Worm (Caenorhabditis elegans) whole organism, L4 larva: Measurements from ENCODE around the gene ZK84.1.

ENCODE experiments used
- F10B5.3 ChIP-seq: sonication (generic microtip); optimal IDR thresholded peaks from 2 replicates; lab custom pipeline; 2016; ENCODE audit warnings: mild to moderate bottlenecking, missing genetic modification characterization, missing compliant biosample characterization
- F37D6.2 ChIP-seq: sonication (generic microtip); optimal IDR thresholded peaks from 2 replicates; lab custom pipeline; 2016; ENCODE audit warnings: mild to moderate bottlenecking, missing genetic modification characterization, missing compliant biosample characterization
- T20F7.1 ChIP-seq: fragments of 200-800 bp; sonication (Bioruptor generic); optimal IDR thresholded peaks from 2 replicates; lab custom pipeline; 2018; ENCODE audit warnings: mild to moderate bottlenecking, missing genetic modification characterization, missing compliant biosample characterization
- T26A8.4 ChIP-seq: fragments of 200-800 bp; sonication (Bioruptor generic); IDR thresholded peaks from 2 replicates; pipeline ENCODE4 v1.3.6; 2022; ENCODE audit warnings: missing genetic modification characterization, missing compliant biosample characterization
- Y105C5A.15 ChIP-seq: fragments of 200-800 bp; sonication (Bioruptor generic); IDR thresholded peaks from 2 replicates; pipeline ENCODE4 v1.3.6; 2022; ENCODE audit warnings: missing genetic modification characterization, missing compliant biosample characterization
- Y48G9A.11 ChIP-seq: fragments of 200-800 bp; sonication (Bioruptor generic); IDR thresholded peaks from 2 replicates; pipeline ENCODE4 v1.3.6; 2022; ENCODE audit warnings: missing genetic modification reagents, missing genetic modification characterization, missing compliant biosample characterization
- ZK337.2 ChIP-seq: fragments of 200-800 bp; sonication (Bioruptor generic); IDR thresholded peaks from 2 replicates; pipeline ENCODE4 v1.3.6; 2022; ENCODE audit warnings: missing genetic modification reagents, missing genetic modification characterization, missing compliant biosample characterization
- ZK546.5 ChIP-seq, 2 experiments: sonication (generic microtip); optimal IDR thresholded peaks; 2 replicates each; lab custom pipeline; 2017; ENCODE audit warnings: missing biosample characterization in 2 of 2, missing genetic modification characterization in 2 of 2
- aha-1 ChIP-seq: fragments of 150-350 bp; peaks from one replicate; lab custom pipeline; 2014; ENCODE audit warnings: missing biosample characterization, missing genetic modification characterization
- ama-1 ChIP-seq: fragments of 150-350 bp; optimal IDR thresholded peaks from 2 replicates; lab custom pipeline; 2014; ENCODE audit warnings: inconsistent platforms, mixed read lengths
- arid-1 ChIP-seq: fragments of 200-800 bp; sonication (Bioruptor generic); conservative IDR thresholded peaks from 2 replicates; pipeline ENCODE4 v1.3.6; 2022; ENCODE audit warnings: missing genetic modification reagents, missing genetic modification characterization, missing compliant biosample characterization
- attf-4 ChIP-seq: sonication (generic microtip); optimal IDR thresholded peaks from 3 replicates; lab custom pipeline; 2017; ENCODE audit warnings: missing biosample characterization, missing genetic modification characterization
- ceh-62 ChIP-seq: sonication (generic microtip); optimal IDR thresholded peaks from 2 replicates; lab custom pipeline; 2017; ENCODE audit warnings: missing biosample characterization, missing genetic modification characterization
- ctbp-1 ChIP-seq: fragments of 200-800 bp; sonication (Bioruptor generic); IDR thresholded peaks from 2 replicates; pipeline ENCODE4 v1.3.6; 2022; ENCODE audit warnings: missing genetic modification reagents, missing genetic modification characterization, missing compliant biosample characterization
- daf-12 ChIP-seq: fragments of 150-350 bp; optimal IDR thresholded peaks from 2 replicates; lab custom pipeline; 2014; ENCODE audit warnings: missing biosample characterization, missing genetic modification reagents, missing genetic modification characterization
- dmd-6 ChIP-seq: fragments of 200-800 bp; sonication (Bioruptor generic); IDR thresholded peaks from 2 replicates; pipeline ENCODE4 v1.3.6; 2022; ENCODE audit warnings: missing genetic modification reagents, missing genetic modification characterization, missing compliant biosample characterization
- dmd-8 ChIP-seq: fragments of 200-800 bp; sonication (Bioruptor generic); IDR thresholded peaks from 2 replicates; pipeline ENCODE4 v1.3.6; 2022; ENCODE audit warnings: missing genetic modification characterization, missing compliant biosample characterization
- dmd-9 ChIP-seq: fragments of 200-800 bp; sonication (Bioruptor generic); IDR thresholded peaks from 2 replicates; pipeline ENCODE4 v1.3.6; 2022; ENCODE audit warnings: missing genetic modification reagents, missing genetic modification characterization, missing compliant biosample characterization
- dpl-1 ChIP-seq: fragments of 150-350 bp; optimal IDR thresholded peaks from 2 replicates; lab custom pipeline; 2014; ENCODE audit warnings: missing biosample characterization, missing genetic modification reagents, missing genetic modification characterization
- duxl-1 ChIP-seq: sonication (generic microtip); optimal IDR thresholded peaks from 2 replicates; lab custom pipeline; 2016; ENCODE audit warnings: mild to moderate bottlenecking, missing genetic modification characterization, moderate library complexity, missing compliant biosample characterization; ENCODE audit not compliant: poor library complexity
- hif-1 ChIP-seq, 2 experiments: sonication (generic microtip); optimal IDR thresholded peaks; 2 replicates each; lab custom pipeline; 2016 to 2017; ENCODE audit warnings: missing compliant biosample characterization in 2 of 2, missing genetic modification characterization in 2 of 2, missing genetic modification reagents in 2 of 2, missing genotype in 2 of 2, mild to moderate bottlenecking in 1 of 2
- hlh-30 ChIP-seq: sonication (generic microtip); optimal IDR thresholded peaks from 2 replicates; lab custom pipeline; 2017; ENCODE audit warnings: antibody characterized with exemption, mild to moderate bottlenecking, missing genetic modification characterization, missing compliant biosample characterization; ENCODE audit not compliant: insufficient read depth
- hmg-1.1 ChIP-seq: fragments of 200-800 bp; sonication (Bioruptor generic); IDR thresholded peaks from 2 replicates; pipeline ENCODE4 v1.3.6; 2022; ENCODE audit warnings: missing genetic modification reagents, missing genetic modification characterization, missing compliant biosample characterization
- lin-39 ChIP-seq: fragments of 150-350 bp; optimal IDR thresholded peaks from 2 replicates; lab custom pipeline; 2014; ENCODE audit warnings: missing biosample characterization, missing genetic modification reagents, missing genetic modification characterization
- lir-3 ChIP-seq: sonication (generic microtip); optimal IDR thresholded peaks from 2 replicates; lab custom pipeline; 2016; ENCODE audit warnings: mild to moderate bottlenecking, missing genetic modification characterization, missing compliant biosample characterization
- lsy-2 ChIP-seq, 2 experiments: fragments of 150-350 bp in 1 of 2; sonication (generic microtip) in 1 of 2; optimal IDR thresholded peaks; 2 replicates each; lab custom pipeline; 2014 to 2017; ENCODE audit warnings: missing biosample characterization in 2 of 2, missing genetic modification characterization in 2 of 2
- madf-9 ChIP-seq: fragments of 200-800 bp; sonication (Bioruptor generic); conservative IDR thresholded peaks from 2 replicates; pipeline ENCODE4 v1.3.6; 2022; ENCODE audit warnings: missing genetic modification reagents, missing genetic modification characterization, missing compliant biosample characterization
- mep-1 ChIP-seq: fragments of 150-350 bp; sonication (generic microtip); optimal IDR thresholded peaks from 3 replicates; lab custom pipeline; 2014; ENCODE audit warnings: missing biosample characterization, missing genetic modification characterization
- mes-2 ChIP-seq: sonication (generic microtip); optimal IDR thresholded peaks from 2 replicates; lab custom pipeline; 2016; ENCODE audit warnings: missing genotype, mild to moderate bottlenecking, missing genetic modification characterization, missing compliant biosample characterization; ENCODE audit not compliant: poor library complexity, severe bottlenecking
- mxl-2 ChIP-seq: fragments of 200-800 bp; sonication (Bioruptor generic); conservative IDR thresholded peaks from 2 replicates; pipeline ENCODE4 v1.3.6; 2022; ENCODE audit warnings: missing genetic modification reagents, missing genetic modification characterization, missing compliant biosample characterization
- mxl-3 ChIP-seq: fragments of 200-800 bp; sonication (Bioruptor generic); optimal IDR thresholded peaks from 2 replicates; lab custom pipeline; 2018; ENCODE audit warnings: mild to moderate bottlenecking, missing genetic modification characterization, missing compliant biosample characterization
- nhr-102 ChIP-seq: sonication (generic microtip); optimal IDR thresholded peaks from 2 replicates; lab custom pipeline; 2016; ENCODE audit warnings: mild to moderate bottlenecking, missing genetic modification characterization, moderate library complexity, missing compliant biosample characterization
- nhr-237 ChIP-seq: sonication (generic microtip); optimal IDR thresholded peaks from 2 replicates; lab custom pipeline; 2017; ENCODE audit warnings: missing biosample characterization, missing genetic modification characterization
- nhr-25 ChIP-seq: sonication (generic microtip); optimal IDR thresholded peaks from 2 replicates; lab custom pipeline; 2017; ENCODE audit warnings: missing genetic modification characterization, mild to moderate bottlenecking, missing compliant biosample characterization, antibody characterized with exemption, moderate library complexity, borderline replicate concordance; ENCODE audit not compliant: insufficient read depth
- nhr-28 ChIP-seq: fragments of 150-350 bp; optimal IDR thresholded peaks from 2 replicates; lab custom pipeline; 2014; ENCODE audit warnings: missing biosample characterization, missing genetic modification characterization
- nhr-41 ChIP-seq: fragments of 200-800 bp; sonication (Bioruptor generic); IDR thresholded peaks from 2 replicates; pipeline ENCODE4 v1.3.6; 2022; ENCODE audit warnings: missing genetic modification reagents, missing genetic modification characterization, missing compliant biosample characterization
- nhr-48 ChIP-seq: sonication (generic microtip); optimal IDR thresholded peaks from 2 replicates; lab custom pipeline; 2016; ENCODE audit warnings: mild to moderate bottlenecking, missing genetic modification characterization, missing compliant biosample characterization
- nhr-77 ChIP-seq: fragments of 150-350 bp; optimal IDR thresholded peaks from 2 replicates; lab custom pipeline; 2014; ENCODE audit warnings: missing biosample characterization, missing genetic modification characterization
- pha-4 ChIP-seq, 2 experiments: fragments of 150-350 bp in 1 of 2; fragments of 200-800 bp in 1 of 2; sonication (Bioruptor generic) in 1 of 2; IDR thresholded peaks in 1 of 2; optimal IDR thresholded peaks in 1 of 2; 2 replicates each; pipeline versions ENCODE4 v1.3.6 to Lab custom; 2014 to 2022; ENCODE audit warnings: missing genetic modification characterization in 2 of 2, missing genetic modification reagents in 2 of 2, missing biosample characterization in 1 of 2, missing compliant biosample characterization in 1 of 2
- php-3 ChIP-seq: fragments of 200-800 bp; sonication (Bioruptor generic); IDR thresholded peaks from 2 replicates; pipeline ENCODE4 v1.3.6; 2022; ENCODE audit warnings: missing genetic modification reagents, missing genetic modification characterization, missing compliant biosample characterization
- rbr-2 ChIP-seq: sonication (generic microtip); optimal IDR thresholded peaks from 2 replicates; lab custom pipeline; 2016; ENCODE audit warnings: missing genotype, missing genetic modification characterization, missing compliant biosample characterization
- saeg-2 ChIP-seq: fragments of 200-800 bp; sonication (Bioruptor generic); IDR thresholded peaks from 2 replicates; pipeline ENCODE4 v1.3.6; 2022; ENCODE audit warnings: missing genetic modification reagents, missing genetic modification characterization, missing compliant biosample characterization
- skn-1 ChIP-seq: fragments of 150-350 bp; optimal IDR thresholded peaks from 2 replicates; lab custom pipeline; 2014; ENCODE audit warnings: missing biosample characterization, missing genetic modification characterization
- spr-1 ChIP-seq: sonication (generic microtip); optimal IDR thresholded peaks from 2 replicates; lab custom pipeline; 2016; ENCODE audit warnings: mild to moderate bottlenecking, missing genetic modification characterization, missing compliant biosample characterization
- tag-97 ChIP-seq: fragments of 200-800 bp; sonication (Bioruptor generic); IDR thresholded peaks from 2 replicates; pipeline ENCODE4 v1.3.6; 2022; ENCODE audit warnings: missing genetic modification characterization, missing compliant biosample characterization
- tra-1 ChIP-seq: fragments of 200-800 bp; sonication (Bioruptor generic); IDR thresholded peaks from 2 replicates; pipeline ENCODE4 v1.3.6; 2022; ENCODE audit warnings: missing genetic modification reagents, missing genetic modification characterization, missing compliant biosample characterization
- unc-130 ChIP-seq: sonication (generic microtip); optimal IDR thresholded peaks from 2 replicates; lab custom pipeline; 2016; ENCODE audit warnings: missing genetic modification reagents, missing genetic modification characterization, missing compliant biosample characterization
- unc-39 ChIP-seq: sonication (generic microtip); optimal IDR thresholded peaks from 2 replicates; lab custom pipeline; 2017; ENCODE audit warnings: missing biosample characterization, missing genetic modification characterization
- unc-62 ChIP-seq, 3 experiments: fragments of 150-350 bp in 1 of 3; sonication (generic microtip); optimal IDR thresholded peaks in 2 of 3; peaks in 1 of 3; 1 replicate in 1 of 3; 2 replicates in 2 of 3; lab custom pipeline; 2014 to 2017; ENCODE audit warnings: missing biosample characterization in 3 of 3, missing genetic modification characterization in 3 of 3, missing genetic modification reagents in 3 of 3, missing genotype in 1 of 3
- zag-1 ChIP-seq: fragments of 150-350 bp; optimal IDR thresholded peaks from 2 replicates; lab custom pipeline; 2014; ENCODE audit warnings: missing biosample characterization, missing genetic modification characterization

Gene ZK84.1

ce11 chrII:6061495-6061894, 41.0 kb downstream of the ZK84.1 start:
- TF ChIP-seq nhr-28 (tag; lab: Kevin White, UChicago), result peak; percentile 28
- TF ChIP-seq tra-1, result peak; percentile 66; the same call in 1 of the 2 replicates
- TF ChIP-seq php-3 (GFP tag; lab: Robert Waterston, UW), result no peak
- TF ChIP-seq saeg-2 (GFP tag; lab: Robert Waterston, UW), result no peak
- TF ChIP-seq Y105C5A.15, result no peak
- TF ChIP-seq zag-1 (tag; lab: Kevin White, UChicago), result no peak
- TF ChIP-seq nhr-41 (GFP tag; lab: Robert Waterston, UW), result no peak
- no peak for TF ChIP-seq attf-4 (tag; lab: Kevin White, UChicago)
- TF ChIP-seq hlh-30, result peak; percentile 63
- no peak for TF ChIP-seq spr-1
- TF ChIP-seq dmd-9, result peak; percentile 91
- peak; percentile 51 for TF ChIP-seq T20F7.1
- peak; percentile 92 for TF ChIP-seq ZK337.2 (GFP tag; lab: Robert Waterston, UW)
- peak; percentile 99 for TF ChIP-seq mes-2 (tag; lab: Kevin White, UChicago)
- no peak for TF ChIP-seq mep-1 (tag; lab: Kevin White, UChicago)
- TF ChIP-seq duxl-1 (tag; lab: Kevin White, UChicago), result peak; percentile 71
- TF ChIP-seq F37D6.2, result peak; percentile 35
- no peak for TF ChIP-seq dmd-8
- no peak for TF ChIP-seq lin-39 (tag; lab: Kevin White, UChicago)
- no peak for TF ChIP-seq ama-1
- TF ChIP-seq F10B5.3 (tag; lab: Kevin White, UChicago), result peak; percentile 11
- TF ChIP-seq unc-39 (tag; lab: Kevin White, UChicago), result no peak
- TF ChIP-seq hmg-1.1 (GFP tag; lab: Robert Waterston, UW), result peak; percentile 50; the same call in 1 of the 2 replicates
- no peak for TF ChIP-seq pha-4 (GFP tag; IDR thresholded peaks at IDR 0.05; lab: Robert Waterston, UW)
- no peak for TF ChIP-seq pha-4 (tag; optimal IDR thresholded peaks at IDR 0.05; lab: Kevin White, UChicago)
- TF ChIP-seq lir-3, result no peak
- TF ChIP-seq mxl-3 (GFP tag; lab: Kevin White, UChicago), result peak; percentile 45
- no peak for TF ChIP-seq mxl-2 (GFP tag; lab: Robert Waterston, UW)
- TF ChIP-seq unc-130 (GFP tag; lab: Kevin White, UChicago), result peak; percentile 90
- no peak for TF ChIP-seq daf-12 (tag; lab: Kevin White, UChicago)
- TF ChIP-seq aha-1 (tag; lab: Kevin White, UChicago), result peak; percentile 95
- TF ChIP-seq ctbp-1 (GFP tag; lab: Robert Waterston, UW), result 0 out of 2 replicates have a peak, but pooled peaks have one; percentile 51
- TF ChIP-seq hif-1 (tag; optimal IDR thresholded peaks at IDR 0.05; lab: Kevin White, UChicago), result peak in 1 of 2 experiments; percentile 88
- peak; percentile 52 for TF ChIP-seq rbr-2 (tag; lab: Kevin White, UChicago)
- no peak for TF ChIP-seq ZK546.5 (tag; optimal IDR thresholded peaks at IDR 0.05; lab: Kevin White, UChicago)
- TF ChIP-seq nhr-237, result no peak
- no peak for TF ChIP-seq ceh-62 (tag; lab: Kevin White, UChicago)
- 0 out of 2 replicates have a peak, but pooled peaks have one; percentile 19 for TF ChIP-seq T26A8.4 (GFP tag; lab: Robert Waterston, UW)
- TF ChIP-seq tag-97 (GFP tag; lab: Robert Waterston, UW), result no peak
- no peak for TF ChIP-seq arid-1 (GFP tag; lab: Robert Waterston, UW)
- TF ChIP-seq skn-1, result no peak
- no peak for TF ChIP-seq lsy-2 (tag; optimal IDR thresholded peaks at IDR 0.05; lab: Kevin White, UChicago)
- TF ChIP-seq nhr-77, result no peak
- TF ChIP-seq Y48G9A.11 (GFP tag; lab: Robert Waterston, UW), result 0 out of 2 replicates have a peak, but pooled peaks have one; percentile 44
- TF ChIP-seq unc-62 (GFP tag; optimal IDR thresholded peaks at IDR 0.05 in 1 of 2; lab: Kevin White, UChicago), result peak in 1 of 2 experiments; percentile 86
- TF ChIP-seq unc-62 (tag; optimal IDR thresholded peaks at IDR 0.05; lab: Kevin White, UChicago), result no peak
- peak; percentile 52 for TF ChIP-seq nhr-102 (tag; lab: Kevin White, UChicago)
- TF ChIP-seq nhr-25 (tag; lab: Kevin White, UChicago), result no peak
- TF ChIP-seq dmd-6, result peak; percentile 64
- TF ChIP-seq nhr-48 (tag; lab: Kevin White, UChicago), result peak; percentile 48
- peak; percentile 62 for TF ChIP-seq madf-9 (GFP tag; lab: Robert Waterston, UW)
- peak; percentile 98 for TF ChIP-seq dpl-1 (GFP tag; lab: Kevin White, UChicago)
